Fruit fly (Drosophila melanogaster): ENCODE results near the gene Roc1a.
A peak's percentile ranks its signal among the peaks of the same experiment; 100 is the strongest.
"Not testable (repeated sequence)": the region's sequence is repeated elsewhere in the genome, so short reads cannot be mapped to it uniquely, and the experiment has no call there.

The Roc1a gene

DNA sequence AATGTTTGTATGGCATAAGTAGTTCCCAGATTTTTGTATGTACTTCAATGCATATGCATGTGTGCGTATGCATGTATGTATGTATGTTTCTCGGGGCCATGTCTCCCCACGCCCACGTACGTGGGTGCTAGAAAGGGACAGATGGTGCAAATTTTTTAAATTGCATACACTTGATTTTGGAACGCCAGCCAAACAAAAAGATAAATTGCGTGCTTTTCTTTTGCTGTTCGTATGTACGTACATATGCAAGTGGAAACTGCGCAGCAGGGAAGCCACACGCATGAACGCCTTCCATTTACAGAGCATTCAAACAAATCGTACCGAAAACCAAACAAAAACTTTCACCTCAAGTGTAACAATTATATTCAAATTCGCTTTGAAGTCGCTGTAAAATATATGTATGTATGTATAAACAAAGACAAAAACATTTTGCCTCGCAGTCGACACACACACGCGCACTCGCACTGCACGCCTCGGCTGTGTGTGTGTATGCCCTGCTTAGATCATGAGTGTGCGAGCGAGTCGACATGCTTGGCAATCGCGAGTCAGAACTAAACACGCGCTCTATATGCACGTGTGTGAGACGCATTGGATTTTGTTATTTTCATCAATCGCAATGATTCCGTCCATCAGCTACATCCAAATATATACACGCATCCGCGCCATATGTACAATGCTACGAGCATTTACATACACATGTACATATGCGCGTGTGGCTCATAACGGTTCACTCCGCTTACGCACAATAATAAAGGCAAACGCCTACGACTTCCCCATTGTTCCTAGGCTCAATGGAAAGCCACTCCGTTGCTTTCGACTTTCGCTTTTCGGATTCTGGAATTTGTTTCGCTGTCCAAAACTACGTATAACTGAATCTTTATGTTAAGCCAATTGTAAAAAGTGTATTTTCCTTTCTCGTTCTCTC is 10.2 kb upstream of the Roc1a start:
- no peak for TF ChIP-seq noc (tag; optimal IDR thresholded peaks at IDR 0.05)

dm6 chrX:644461-644860 is 2.6 kb upstream of the Roc1a start, which contains the start of gene CG13367:
CG13367 (plus strand) TSS chrX:644761.
- TF ChIP-seq noc (tag; optimal IDR thresholded peaks at IDR 0.05): not testable (repeated sequence)

DNA sequence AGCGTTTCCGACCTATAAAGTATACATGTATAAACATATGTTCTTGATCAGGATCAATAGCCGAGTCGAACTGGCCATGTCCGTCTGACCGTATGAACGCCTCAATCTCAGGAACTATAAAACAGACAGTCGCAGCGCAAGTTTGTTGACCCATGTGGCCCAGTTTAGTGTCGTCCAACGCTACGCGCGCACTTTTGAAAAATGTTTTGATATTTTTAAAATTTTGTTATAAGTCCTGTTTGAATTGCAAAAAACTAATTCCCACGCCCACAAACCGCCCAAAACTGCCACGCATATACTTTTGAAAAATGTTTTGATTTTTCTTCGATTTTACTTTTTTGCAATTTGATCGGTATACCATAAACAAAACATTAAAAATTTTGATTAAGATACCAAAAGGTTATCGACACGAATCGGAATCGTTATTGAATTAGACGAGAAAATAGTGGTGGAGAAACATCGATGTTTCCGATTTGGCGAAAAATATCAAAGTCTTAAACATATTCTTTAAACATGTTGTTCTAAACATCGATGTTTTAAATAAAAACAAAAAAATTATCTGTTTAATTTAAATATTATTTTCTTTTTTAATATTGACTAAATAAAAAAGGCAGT is 602 bp upstream of the Roc1a start:
- TF ChIP-seq noc (tag; optimal IDR thresholded peaks at IDR 0.05): no peak

- no peak for TF ChIP-seq noc (tag; optimal IDR thresholded peaks at IDR 0.05)
These were observed 7.1 kb downstream of the Roc1a start for dm6 chrX:654221-654620.

dm6 chrX:654949-655348 is 7.8 kb downstream of the Roc1a start:
- TF ChIP-seq noc (tag; optimal IDR thresholded peaks at IDR 0.05): peak; percentile 91

DNA sequence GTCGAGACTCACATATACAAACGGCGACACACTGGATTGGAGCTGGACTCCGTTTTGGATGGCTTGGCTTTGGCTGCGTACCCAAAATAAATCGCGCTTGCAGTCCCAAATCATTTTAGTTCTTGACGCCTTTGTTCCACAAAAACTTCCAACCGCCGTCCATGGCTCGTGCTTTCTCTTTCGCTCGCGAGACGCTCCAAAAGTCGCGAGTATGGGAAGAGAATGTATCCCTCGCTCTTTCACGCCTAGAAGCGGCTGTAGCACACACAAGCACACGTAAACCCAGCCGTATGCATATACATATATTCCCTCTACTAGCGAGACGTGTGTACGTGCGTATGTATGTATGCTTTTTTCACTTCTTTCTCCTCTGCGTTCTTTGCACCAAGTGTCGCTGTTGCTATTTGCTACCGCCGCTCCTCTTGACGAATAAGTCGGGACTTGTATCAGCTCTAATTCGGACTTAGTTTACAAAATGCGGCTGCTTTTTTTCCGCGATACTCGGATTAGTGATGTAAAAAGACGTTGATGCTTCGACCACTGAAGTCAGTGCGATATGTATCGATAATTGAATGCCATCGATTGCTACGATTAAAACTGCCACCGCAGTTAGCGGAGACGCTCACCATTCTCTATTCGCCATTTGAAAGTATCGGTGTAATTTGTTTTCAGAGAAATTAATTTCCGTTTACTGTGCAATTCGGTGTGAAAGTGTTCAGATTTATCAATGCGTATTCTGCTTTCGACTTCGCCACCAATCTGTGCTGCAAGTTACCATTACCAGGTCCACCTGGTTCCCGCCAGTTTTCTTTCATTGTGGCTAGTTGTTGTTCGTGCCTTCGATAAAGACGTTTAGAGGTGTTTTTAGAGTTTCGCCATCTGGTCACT is 8.6 kb downstream of the Roc1a start, which contains the start of the genes Hmt4-20 and SkpA:
Gene Hmt4-20 (minus strand): TSS at position 542 of the 888 bp plus-strand sequence.
Gene SkpA (plus strand): TSS at position 623 of the 888 bp plus-strand sequence.
- peak; percentile 29 for TF ChIP-seq noc (tag; optimal IDR thresholded peaks at IDR 0.05)

- TF ChIP-seq noc (tag; optimal IDR thresholded peaks at IDR 0.05): no peak
These were observed 9.3 kb downstream of the Roc1a start for dm6 chrX:656380-656925.

DNA sequence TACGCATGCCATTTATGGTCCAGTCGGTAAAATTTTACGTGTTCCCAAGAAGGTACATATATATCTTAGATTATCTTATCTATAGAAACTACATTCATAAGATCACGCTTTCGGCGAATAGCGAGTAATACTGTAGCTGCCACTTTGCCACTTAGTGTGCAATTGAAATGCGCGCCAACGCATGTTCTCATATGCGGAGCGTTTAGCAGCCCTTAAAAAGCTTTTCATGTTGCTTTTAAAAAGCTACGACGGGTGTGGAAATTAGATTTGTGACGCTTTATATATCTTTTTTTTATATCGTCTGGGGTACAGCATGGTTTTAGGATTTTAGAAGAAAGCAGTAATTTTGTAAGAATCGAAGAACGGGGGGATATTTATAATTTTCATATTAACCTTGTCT is 10.9 kb downstream of the Roc1a start:
- no peak for TF ChIP-seq noc (tag; optimal IDR thresholded peaks at IDR 0.05)

DNA sequence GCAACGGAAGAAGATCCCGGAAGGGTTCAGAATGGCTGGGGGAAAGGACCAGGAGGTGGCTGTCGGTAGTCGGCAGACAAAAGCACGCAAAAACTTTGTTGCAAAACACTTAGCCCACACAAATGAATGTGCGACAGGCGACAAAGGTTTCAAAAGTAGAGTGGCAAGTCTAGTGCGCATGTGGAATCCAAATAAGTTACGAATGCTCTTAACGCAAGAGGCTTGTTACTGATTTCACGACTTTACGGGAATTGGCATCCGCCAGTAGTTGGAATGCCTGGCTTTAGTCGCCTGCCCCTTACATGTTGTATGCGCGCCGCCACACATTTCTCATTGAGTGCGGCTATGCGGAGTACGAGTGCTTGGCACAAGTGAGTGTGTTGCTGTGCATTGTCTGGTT is 31.4 kb downstream of the Roc1a start:
- TF ChIP-seq noc (tag; optimal IDR thresholded peaks at IDR 0.05): no peak

- TF ChIP-seq noc (tag; optimal IDR thresholded peaks at IDR 0.05): peak; percentile 90
These were observed 39.4 kb downstream of the Roc1a start, which contains the start of gene sdk for dm6 chrX:686437-686972. sdk (plus strand) TSS chrX:686834.

DNA sequence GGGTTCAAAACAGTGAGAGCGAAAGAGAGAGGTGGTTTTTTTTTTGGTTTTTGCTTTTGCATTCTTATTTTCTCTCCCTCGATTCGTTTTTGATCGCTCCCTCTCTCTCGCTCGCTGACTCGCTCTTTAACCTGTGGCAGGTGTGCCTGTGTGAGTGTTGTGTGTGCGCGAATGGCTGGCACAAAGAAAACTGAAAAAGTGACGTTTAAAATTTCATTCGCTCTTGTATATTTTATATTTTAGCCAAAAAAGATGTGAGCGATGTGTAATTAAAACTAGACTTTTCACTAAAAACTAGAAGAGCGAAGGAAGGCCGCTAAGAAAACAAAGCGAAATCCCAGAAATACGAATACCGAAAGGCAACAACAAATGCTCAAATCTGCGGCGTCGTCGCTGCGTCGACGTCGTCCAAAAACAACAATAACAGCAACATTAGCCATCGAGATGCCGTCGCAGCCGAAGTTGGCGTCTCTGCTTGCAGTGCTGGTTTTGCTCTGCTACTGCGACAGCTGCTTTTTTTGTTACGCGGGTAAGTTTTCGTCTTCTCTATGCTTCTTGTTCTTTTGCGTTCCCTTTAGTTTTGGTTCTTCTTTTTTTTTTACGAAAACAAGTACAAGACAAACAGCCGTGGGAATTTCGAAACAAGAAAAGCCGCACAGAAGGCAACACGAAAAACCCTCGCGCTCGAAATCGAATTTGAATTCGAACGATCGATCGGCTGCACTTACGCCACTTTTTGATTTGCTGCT is 40.4 kb downstream of the Roc1a start:
- no peak for TF ChIP-seq noc (tag; optimal IDR thresholded peaks at IDR 0.05)

dm6 chrX:692811-693764 is 46.0 kb downstream of the Roc1a start:
- TF ChIP-seq noc (tag; optimal IDR thresholded peaks at IDR 0.05): no peak

- no peak for TF ChIP-seq noc (tag; optimal IDR thresholded peaks at IDR 0.05)
These were observed 46.8 kb downstream of the Roc1a start for dm6 chrX:693911-694310.
